Worm (Caenorhabditis elegans) whole organism, L4/young adult: ENCODE data around the gene cutl-27.

Experiments used
- W03F9.2 ChIP-seq: fragments of 150-350 bp; optimal IDR thresholded peaks from 2 replicates; lab custom pipeline; 2014; ENCODE audit warnings: missing biosample characterization, missing genetic modification characterization
- him-1 ChIP-seq: sonication (generic microtip); optimal IDR thresholded peaks from 2 replicates; lab custom pipeline; 2016; ENCODE audit warnings: missing genotype, missing genetic modification reagents, missing genetic modification characterization, missing compliant biosample characterization

DNA sequence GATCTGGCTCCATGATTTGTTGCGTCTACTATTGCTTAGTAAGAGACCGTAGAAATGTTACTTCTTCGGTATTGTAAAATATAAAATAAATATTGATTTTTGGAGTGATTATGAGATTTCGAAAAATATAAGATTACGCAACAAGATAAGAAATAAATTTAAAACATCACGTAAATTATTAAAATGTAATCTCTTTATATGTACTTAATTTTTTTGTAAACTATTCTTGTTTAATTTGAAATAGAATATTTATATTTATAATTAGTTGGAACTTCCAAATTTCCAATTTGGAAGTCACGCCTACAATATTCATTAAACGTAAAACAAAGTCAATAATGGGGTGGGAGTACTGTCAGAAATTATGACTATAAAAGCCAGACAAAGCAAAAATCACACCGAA, 44.9 kb upstream of the cutl-27 start, which contains the start of gene M117.4:
- TF ChIP-seq him-1 (tag; lab: Kevin White, UChicago) (no peak), W03F9.2 (no peak)
